Worm (Caenorhabditis elegans) whole organism, L4/young adult: ENCODE results near the gene T14B4.3.

ENCODE experiments used
- dao-5 ChIP-seq: sonication (generic microtip); optimal IDR thresholded peaks from 2 replicates; lab custom pipeline; 2016; ENCODE audit warnings: missing genotype, missing genetic modification characterization, moderate library complexity, missing compliant biosample characterization
- him-1 ChIP-seq: sonication (generic microtip); optimal IDR thresholded peaks from 2 replicates; lab custom pipeline; 2016; ENCODE audit warnings: missing genotype, missing genetic modification reagents, missing genetic modification characterization, missing compliant biosample characterization

ce11 chrII:6756232-6756631 lies 21.5 kb downstream of the T14B4.3 start, which contains the start of gene F41G3.3:
- TF ChIP-seq him-1 (tag; lab: Kevin White, UChicago), result no peak
- TF ChIP-seq dao-5 (tag; lab: Kevin White, UChicago), result no peak
